1 fruit fly cellular context compared by ENCODE assay signal in genomic region chr3R:24944920-24945853, dm6.
TF ChIP-seq lines count a peak whose summit lies in the region.

TSS of gene ssh (minus strand) at chr3R:24944956.
TSS of gene Nmnat (plus strand) at chr3R:24945237.

TF ChIP-seq in whole organism, embryonic, 481 proteins besides CTCF, POLR2A, EP300 and RAD21 (continued from another document and continues in another):
- TF ChIP-seq Bgb (GFP tag; IDR thresholded peaks at IDR 0.05; lab: Robert Waterston, UW; ENCODE audit: partially characterized antibody): peak; percentile 90
- TF ChIP-seq z (GFP tag; IDR thresholded peaks at IDR 0.05; lab: Robert Waterston, UW): no peak
- TF ChIP-seq CG16813 (GFP tag; IDR thresholded peaks at IDR 0.05; lab: Robert Waterston, UW; ENCODE audit: partially characterized antibody): peak; percentile 94
- TF ChIP-seq ems (GFP tag; optimal IDR thresholded peaks at IDR 0.05; lab: Kevin White, UChicago): peak; percentile 42
- peak; percentile 85 for TF ChIP-seq Ets97D (GFP tag; optimal IDR thresholded peaks at IDR 0.05; lab: Kevin White, UChicago)
- no peak for TF ChIP-seq TFAM (GFP tag; optimal IDR thresholded peaks at IDR 0.05; lab: Kevin White, UChicago)
- TF ChIP-seq gem (tag; optimal IDR thresholded peaks at IDR 0.05; lab: Kevin White, UChicago): no peak
- no peak for TF ChIP-seq CG6683 (GFP tag; optimal IDR thresholded peaks at IDR 0.05; lab: Kevin White, UChicago)
- TF ChIP-seq pb (GFP tag; optimal IDR thresholded peaks at IDR 0.05; lab: Kevin White, UChicago): peak; percentile 1
- TF ChIP-seq CG17186 (GFP tag; optimal IDR thresholded peaks at IDR 0.05; lab: Kevin White, UChicago): peak; percentile 56
- TF ChIP-seq CG32767 (GFP tag; IDR thresholded peaks at IDR 0.05; lab: Robert Waterston, UW): no peak
- TF ChIP-seq Xrp1 (GFP tag; IDR thresholded peaks at IDR 0.05; lab: Robert Waterston, UW): peak; percentile 45; the same call in 1 of the 2 replicates
- no peak for TF ChIP-seq tgo (GFP tag; IDR thresholded peaks at IDR 0.05; lab: Robert Waterston, UW)
- TF ChIP-seq CG3407 (GFP tag; optimal IDR thresholded peaks at IDR 0.05; lab: Kevin White, UChicago): no peak
- peak; percentile 65; the same call in 1 of the 3 replicates for TF ChIP-seq zen2 (GFP tag; IDR thresholded peaks at IDR 0.05; lab: Robert Waterston, UW; ENCODE audit: partially characterized antibody)
- peak; percentile 34 for TF ChIP-seq CG8388 (GFP tag; optimal IDR thresholded peaks at IDR 0.05; lab: Kevin White, UChicago)
- peak; percentile 37 for TF ChIP-seq CG9817 (tag; optimal IDR thresholded peaks at IDR 0.05; lab: Kevin White, UChicago)
- peak; percentile 56 for TF ChIP-seq grau (tag; optimal IDR thresholded peaks at IDR 0.05; lab: Kevin White, UChicago)
- no peak for TF ChIP-seq usp (GFP tag; optimal IDR thresholded peaks at IDR 0.05; lab: Kevin White, UChicago)
- no peak for TF ChIP-seq CG10959 (GFP tag; IDR thresholded peaks at IDR 0.05; lab: Robert Waterston, UW)
- TF ChIP-seq ab (GFP tag; optimal IDR thresholded peaks at IDR 0.05; lab: Kevin White, UChicago): no peak
- peak; percentile 91 for TF ChIP-seq inv (GFP tag; IDR thresholded peaks at IDR 0.05; lab: Robert Waterston, UW; ENCODE audit: partially characterized antibody)
- TF ChIP-seq al (GFP tag; IDR thresholded peaks at IDR 0.05; lab: Robert Waterston, UW): 0 out of 2 replicates have a peak, but pooled peaks have one; percentile 36
- peak; percentile 69 for TF ChIP-seq CG42726 (GFP tag; IDR thresholded peaks at IDR 0.05; lab: Robert Waterston, UW; ENCODE audit: partially characterized antibody)
- peak; percentile 87 for TF ChIP-seq CG14710 (tag; optimal IDR thresholded peaks at IDR 0.05; lab: Kevin White, UChicago)
- TF ChIP-seq Oaz (GFP tag; IDR thresholded peaks at IDR 0.05; lab: Robert Waterston, UW): no peak
- peak; percentile 61 for TF ChIP-seq sug (tag; optimal IDR thresholded peaks at IDR 0.05; lab: Kevin White, UChicago)
- TF ChIP-seq CG18619 (GFP tag; optimal IDR thresholded peaks at IDR 0.05; lab: Kevin White, UChicago): peak; percentile 26
- 0 out of 2 replicates have a peak, but pooled peaks have one; percentile 25 for TF ChIP-seq CG4360 (GFP tag; IDR thresholded peaks at IDR 0.05; lab: Robert Waterston, UW)
- no peak for TF ChIP-seq CG2199 (GFP tag; IDR thresholded peaks at IDR 0.05; lab: Robert Waterston, UW)
- TF ChIP-seq dan (GFP tag; IDR thresholded peaks at IDR 0.05; lab: Robert Waterston, UW): no peak
- TF ChIP-seq Sox100B (GFP tag; optimal IDR thresholded peaks at IDR 0.05; lab: Kevin White, UChicago): no peak
- TF ChIP-seq CG6813 (GFP tag; optimal IDR thresholded peaks at IDR 0.05; lab: Kevin White, UChicago): no peak
- no peak for TF ChIP-seq CG11398 (GFP tag; optimal IDR thresholded peaks at IDR 0.05; lab: Kevin White, UChicago)
- TF ChIP-seq sr (GFP tag; IDR thresholded peaks at IDR 0.05; lab: Robert Waterston, UW): no peak
- no peak for TF ChIP-seq chn (GFP tag; optimal IDR thresholded peaks at IDR 0.05; lab: Kevin White, UChicago)
- peak; percentile 19 for TF ChIP-seq her (GFP tag; optimal IDR thresholded peaks at IDR 0.05; lab: Kevin White, UChicago)
- TF ChIP-seq Sry-δ (GFP tag; optimal IDR thresholded peaks at IDR 0.05; lab: Kevin White, UChicago): peak; percentile 95
- no peak for TF ChIP-seq CG8290 (GFP tag; optimal IDR thresholded peaks at IDR 0.05; lab: Kevin White, UChicago)
- no peak for TF ChIP-seq CG8290 (tag; optimal IDR thresholded peaks at IDR 0.05; lab: Kevin White, UChicago)
- no peak for TF ChIP-seq pum (GFP tag; optimal IDR thresholded peaks at IDR 0.05; lab: Kevin White, UChicago)
- peak; percentile 87 for TF ChIP-seq bbx (GFP tag; IDR thresholded peaks at IDR 0.05; lab: Robert Waterston, UW; ENCODE audit: partially characterized antibody)
- no peak for TF ChIP-seq tap (tag; optimal IDR thresholded peaks at IDR 0.05; lab: Kevin White, UChicago)
- no peak for TF ChIP-seq pita (GFP tag; optimal IDR thresholded peaks at IDR 0.05; lab: Kevin White, UChicago)
- no peak for TF ChIP-seq Bdp1 (GFP tag; optimal IDR thresholded peaks at IDR 0.05; lab: Kevin White, UChicago)
- peak; percentile 89 for TF ChIP-seq unc-4 (GFP tag; IDR thresholded peaks at IDR 0.05; lab: Robert Waterston, UW; ENCODE audit: partially characterized antibody)
- TF ChIP-seq CG4617 (GFP tag; optimal IDR thresholded peaks at IDR 0.05; lab: Kevin White, UChicago; ENCODE audit: borderline replicate concordance): peak; percentile 55
- TF ChIP-seq CG2129 (GFP tag; IDR thresholded peaks at IDR 0.05; lab: Robert Waterston, UW; ENCODE audit: partially characterized antibody): peak; percentile 69
- no peak for TF ChIP-seq CrebB (tag; optimal IDR thresholded peaks at IDR 0.05; lab: Kevin White, UChicago)
- TF ChIP-seq unpg (GFP tag; optimal IDR thresholded peaks at IDR 0.05; lab: Kevin White, UChicago): no peak
- peak; percentile 57 for TF ChIP-seq gro (GFP tag; optimal IDR thresholded peaks at IDR 0.05; lab: Kevin White, UChicago)
- TF ChIP-seq sna (GFP tag; IDR thresholded peaks at IDR 0.05; lab: Robert Waterston, UW; ENCODE audit: partially characterized antibody): peak; percentile 77; the same call in 1 of the 2 replicates
- no peak for TF ChIP-seq CG2678 (tag; optimal IDR thresholded peaks at IDR 0.05; lab: Kevin White, UChicago)
- peak; percentile 94 for TF ChIP-seq Scr (GFP tag; IDR thresholded peaks at IDR 0.05; lab: Robert Waterston, UW; ENCODE audit: partially characterized antibody)
- peak; percentile 65 for TF ChIP-seq stwl (tag; optimal IDR thresholded peaks at IDR 0.05; lab: Kevin White, UChicago)
- TF ChIP-seq HLH3B (GFP tag; IDR thresholded peaks at IDR 0.05; lab: Robert Waterston, UW): no peak
- TF ChIP-seq mirr (GFP tag; optimal IDR thresholded peaks at IDR 0.05; lab: Kevin White, UChicago): no peak
- TF ChIP-seq nmo (GFP tag; optimal IDR thresholded peaks at IDR 0.05; lab: Kevin White, UChicago): peak; percentile 81
- peak; percentile 67 for TF ChIP-seq Myb (GFP tag; optimal IDR thresholded peaks at IDR 0.05; lab: Kevin White, UChicago)
- peak; percentile 30 for TF ChIP-seq eyg (GFP tag; optimal IDR thresholded peaks at IDR 0.05; lab: Kevin White, UChicago)
- TF ChIP-seq CG8765 (GFP tag; IDR thresholded peaks at IDR 0.05; lab: Robert Waterston, UW): no peak
- TF ChIP-seq CG10209 (GFP tag; optimal IDR thresholded peaks at IDR 0.05; lab: Kevin White, UChicago): peak; percentile 5
- TF ChIP-seq Dad (GFP tag; optimal IDR thresholded peaks at IDR 0.05; lab: Kevin White, UChicago): peak; percentile 21
- no peak for TF ChIP-seq fd102C (GFP tag; optimal IDR thresholded peaks at IDR 0.05; lab: Kevin White, UChicago)
- TF ChIP-seq Med (GFP tag; lab: Kevin White, UChicago): peak; percentile 84
- TF ChIP-seq Camta (GFP tag; optimal IDR thresholded peaks at IDR 0.05; lab: Kevin White, UChicago): peak; percentile 12
- TF ChIP-seq CG4328 (GFP tag; optimal IDR thresholded peaks at IDR 0.05; lab: Kevin White, UChicago): no peak
- no peak for TF ChIP-seq tx (GFP tag; optimal IDR thresholded peaks at IDR 0.05; lab: Kevin White, UChicago)
- TF ChIP-seq Hr51 (GFP tag; optimal IDR thresholded peaks at IDR 0.05; lab: Kevin White, UChicago): peak in 1 of 2 experiments; percentile 1
- TF ChIP-seq CG14667 (GFP tag; IDR thresholded peaks at IDR 0.05; lab: Robert Waterston, UW): no peak
- TF ChIP-seq CG5953 (GFP tag; IDR thresholded peaks at IDR 0.05; lab: Robert Waterston, UW): no peak
- TF ChIP-seq ac (GFP tag; optimal IDR thresholded peaks at IDR 0.05; lab: Kevin White, UChicago): no peak
- peak; percentile 32 for TF ChIP-seq luna (GFP tag; optimal IDR thresholded peaks at IDR 0.05; lab: Kevin White, UChicago)
- peak; percentile 80 for TF ChIP-seq Opbp (GFP tag; IDR thresholded peaks at IDR 0.05; lab: Robert Waterston, UW; ENCODE audit: partially characterized antibody)
- peak; percentile 88 for TF ChIP-seq CG6791 (GFP tag; IDR thresholded peaks at IDR 0.05; lab: Robert Waterston, UW; ENCODE audit: partially characterized antibody)
- TF ChIP-seq dmrt11E (tag; optimal IDR thresholded peaks at IDR 0.05; lab: Kevin White, UChicago): peak; percentile 40
- TF ChIP-seq CG8478 (optimal IDR thresholded peaks at IDR 0.05; lab: Kevin White, UChicago): peak; percentile 30
- TF ChIP-seq CG30403 (GFP tag; optimal IDR thresholded peaks at IDR 0.05; lab: Kevin White, UChicago): peak; percentile 57
- TF ChIP-seq NFAT (GFP tag; IDR thresholded peaks at IDR 0.05; lab: Robert Waterston, UW): no peak
- no peak for TF ChIP-seq cad (GFP tag; optimal IDR thresholded peaks at IDR 0.05; lab: Kevin White, UChicago)
- TF ChIP-seq cas (GFP tag; IDR thresholded peaks at IDR 0.05; lab: Robert Waterston, UW): no peak
- peak; percentile 6 for TF ChIP-seq HmgD (GFP tag; optimal IDR thresholded peaks at IDR 0.05; lab: Kevin White, UChicago)
- peak; percentile 11 for TF ChIP-seq CG10654 (GFP tag; optimal IDR thresholded peaks at IDR 0.05; lab: Kevin White, UChicago)
- peak; percentile 21 for TF ChIP-seq CG9437 (GFP tag; optimal IDR thresholded peaks at IDR 0.05; lab: Kevin White, UChicago)
- no peak for TF ChIP-seq CG1233 (GFP tag; optimal IDR thresholded peaks at IDR 0.05; lab: Kevin White, UChicago)
- TF ChIP-seq CG12942 (GFP tag; optimal IDR thresholded peaks at IDR 0.05; lab: Kevin White, UChicago): no peak
- TF ChIP-seq ftz-f1 (GFP tag; optimal IDR thresholded peaks at IDR 0.05; lab: Kevin White, UChicago): no peak
- peak; percentile 63 for TF ChIP-seq ato (GFP tag; IDR thresholded peaks at IDR 0.05; lab: Robert Waterston, UW; ENCODE audit: partially characterized antibody)
- TF ChIP-seq bcd (GFP tag; optimal IDR thresholded peaks at IDR 0.05; lab: Kevin White, UChicago): peak; percentile 19
- TF ChIP-seq pho (GFP tag; optimal IDR thresholded peaks at IDR 0.05; lab: Kevin White, UChicago): peak; percentile 41
- no peak for TF ChIP-seq CG11085 (GFP tag; IDR thresholded peaks at IDR 0.05; lab: Robert Waterston, UW)
- peak; percentile 68 for TF ChIP-seq CG2120 (GFP tag; optimal IDR thresholded peaks at IDR 0.05; lab: Kevin White, UChicago)
- peak; percentile 77 for TF ChIP-seq hbn (GFP tag; IDR thresholded peaks at IDR 0.05; lab: Robert Waterston, UW; ENCODE audit: partially characterized antibody)
- peak; percentile 53 for TF ChIP-seq CG13624 (GFP tag; optimal IDR thresholded peaks at IDR 0.05; lab: Kevin White, UChicago)
- TF ChIP-seq sima (GFP tag; optimal IDR thresholded peaks at IDR 0.05; lab: Kevin White, UChicago): no peak
- no peak for TF ChIP-seq Hmr (GFP tag; optimal IDR thresholded peaks at IDR 0.05; lab: Kevin White, UChicago)
- TF ChIP-seq CG11695 (GFP tag; IDR thresholded peaks at IDR 0.05; lab: Robert Waterston, UW): no peak
- TF ChIP-seq Dip3 (GFP tag; optimal IDR thresholded peaks at IDR 0.05; lab: Kevin White, UChicago): peak; percentile 40
- TF ChIP-seq sc (optimal IDR thresholded peaks at IDR 0.05; lab: Kevin White, UChicago): no peak
- TF ChIP-seq sc (GFP tag; optimal IDR thresholded peaks at IDR 0.05; lab: Kevin White, UChicago): no peak
- TF ChIP-seq abd-A (tag; optimal IDR thresholded peaks at IDR 0.05; lab: Kevin White, UChicago): no peak
- TF ChIP-seq repo (GFP tag; optimal IDR thresholded peaks at IDR 0.05; lab: Kevin White, UChicago): no peak
- TF ChIP-seq gfzf (GFP tag; optimal IDR thresholded peaks at IDR 0.05; lab: Kevin White, UChicago): peak; percentile 34
- peak; percentile 31 for TF ChIP-seq az2 (GFP tag; optimal IDR thresholded peaks at IDR 0.05; lab: Kevin White, UChicago)
- TF ChIP-seq CG12659 (GFP tag; optimal IDR thresholded peaks at IDR 0.05; lab: Kevin White, UChicago): peak; percentile 78
- peak; percentile 2 for TF ChIP-seq slp2 (GFP tag; optimal IDR thresholded peaks at IDR 0.05; lab: Kevin White, UChicago)
- peak; percentile 94 for TF ChIP-seq knrl (GFP tag; IDR thresholded peaks at IDR 0.05; lab: Robert Waterston, UW; ENCODE audit: partially characterized antibody)
- peak; percentile 93 for TF ChIP-seq trem (tag; optimal IDR thresholded peaks at IDR 0.05; lab: Kevin White, UChicago)
- peak; percentile 37 for TF ChIP-seq mam (GFP tag; optimal IDR thresholded peaks at IDR 0.05; lab: Kevin White, UChicago)
- no peak for TF ChIP-seq CG10274 (GFP tag; optimal IDR thresholded peaks at IDR 0.05; lab: Kevin White, UChicago)
- no peak for TF ChIP-seq H15 (GFP tag; IDR thresholded peaks at IDR 0.05; lab: Robert Waterston, UW)
- TF ChIP-seq org-1 (GFP tag; optimal IDR thresholded peaks at IDR 0.05; lab: Kevin White, UChicago): no peak
- TF ChIP-seq nau (GFP tag; optimal IDR thresholded peaks at IDR 0.05; lab: Kevin White, UChicago): no peak
- no peak for TF ChIP-seq CG4404 (GFP tag; IDR thresholded peaks at IDR 0.05; lab: Robert Waterston, UW)
- peak; percentile 56 for TF ChIP-seq zen (tag; optimal IDR thresholded peaks at IDR 0.05; lab: Kevin White, UChicago)
- TF ChIP-seq lola (GFP tag; optimal IDR thresholded peaks at IDR 0.05; lab: Kevin White, UChicago): peak in 1 of 3 experiments; percentile 48
- peak; percentile 97 for TF ChIP-seq BEAF-32 (GFP tag; optimal IDR thresholded peaks at IDR 0.05; lab: Kevin White, UChicago)
- TF ChIP-seq CG18262 (tag; optimal IDR thresholded peaks at IDR 0.05; lab: Kevin White, UChicago): peak; percentile 48
- TF ChIP-seq CG17612 (GFP tag; IDR thresholded peaks at IDR 0.05; lab: Robert Waterston, UW): no peak
- peak; percentile 37 for TF ChIP-seq cg (GFP tag; optimal IDR thresholded peaks at IDR 0.05; lab: Kevin White, UChicago)
- TF ChIP-seq Eip74EF (GFP tag; optimal IDR thresholded peaks at IDR 0.05; lab: Kevin White, UChicago): no peak
- TF ChIP-seq CG2116 (GFP tag; optimal IDR thresholded peaks at IDR 0.05; lab: Kevin White, UChicago): peak; percentile 88
- TF ChIP-seq CG9797 (GFP tag; optimal IDR thresholded peaks at IDR 0.05; lab: Kevin White, UChicago): peak; percentile 61
- peak; percentile 0 for TF ChIP-seq ewg (GFP tag; optimal IDR thresholded peaks at IDR 0.05; lab: Kevin White, UChicago)
- peak; percentile 96 for TF ChIP-seq onecut (GFP tag; IDR thresholded peaks at IDR 0.05; lab: Robert Waterston, UW)
- peak; percentile 9 for TF ChIP-seq CG9609 (GFP tag; optimal IDR thresholded peaks at IDR 0.05; lab: Kevin White, UChicago)
- TF ChIP-seq vfl (GFP tag; optimal IDR thresholded peaks at IDR 0.05; lab: Kevin White, UChicago): peak; percentile 44
- no peak for TF ChIP-seq CG10147 (GFP tag; optimal IDR thresholded peaks at IDR 0.05; lab: Kevin White, UChicago)
- peak; percentile 55 for TF ChIP-seq lbe (GFP tag; optimal IDR thresholded peaks at IDR 0.05; lab: Kevin White, UChicago)
- peak; percentile 52 for TF ChIP-seq slbo (GFP tag; IDR thresholded peaks at IDR 0.05; lab: Robert Waterston, UW)
- peak; percentile 48 for TF ChIP-seq Max (GFP tag; optimal IDR thresholded peaks at IDR 0.05; lab: Kevin White, UChicago)
- TF ChIP-seq Awh (GFP tag; IDR thresholded peaks at IDR 0.05; lab: Robert Waterston, UW): no peak
